Worm (Caenorhabditis elegans) whole organism, L4/young adult: ENCODE data around the gene srh-55.

Source experiments
- W03F9.2 ChIP-seq: fragments of 150-350 bp; optimal IDR thresholded peaks from 2 replicates; lab custom pipeline; 2014; ENCODE audit warnings: missing biosample characterization, missing genetic modification characterization
- dao-5 ChIP-seq: sonication (generic microtip); optimal IDR thresholded peaks from 2 replicates; lab custom pipeline; 2016; ENCODE audit warnings: missing genotype, missing genetic modification characterization, moderate library complexity, missing compliant biosample characterization
- him-1 ChIP-seq: sonication (generic microtip); optimal IDR thresholded peaks from 2 replicates; lab custom pipeline; 2016; ENCODE audit warnings: missing genotype, missing genetic modification reagents, missing genetic modification characterization, missing compliant biosample characterization

Gene srh-55

ce11 chrV:15139811-15140210, 13.6 kb upstream of the srh-55 start:
- TF ChIP-seq dao-5 (no peak), him-1 (tag; lab: Kevin White, UChicago) (no peak), W03F9.2 (tag; lab: Kevin White, UChicago) (no peak)

- TF ChIP-seq dao-5 (no peak), W03F9.2 (tag; lab: Kevin White, UChicago) (no peak), him-1 (tag; lab: Kevin White, UChicago) (no peak)
Observed at ce11 chrV:15140247-15140646, 13.1 kb upstream of the srh-55 start, which contains the start of gene K08F9.3. Gene K08F9.3 (plus strand): TSS chrV:15140547.

ce11 chrV:15143285-15143684, 10.1 kb upstream of the srh-55 start, which contains the start of gene K08F9.1:
Gene K08F9.1 (minus strand): TSS chrV:15143385.
- no peak for TF ChIP-seq dao-5
- no peak for TF ChIP-seq him-1 (tag; lab: Kevin White, UChicago)
- TF ChIP-seq W03F9.2 (tag; lab: Kevin White, UChicago), result no peak

- TF ChIP-seq him-1 (tag; lab: Kevin White, UChicago) (no peak), W03F9.2 (tag; lab: Kevin White, UChicago) (peak; percentile 64)
Observed at ce11 chrV:15143798-15144197, 9.6 kb upstream of the srh-55 start, which contains the start of gene K08F9.4. Gene K08F9.4 (plus strand): TSS chrV:15144019.

- TF ChIP-seq him-1 (tag; lab: Kevin White, UChicago) (no peak), dao-5 (no peak), W03F9.2 (tag; lab: Kevin White, UChicago) (no peak)
Observed at ce11 chrV:15147776-15148175, 5.6 kb upstream of the srh-55 start, which contains the start of gene T09F5.20. Gene T09F5.20 (minus strand): TSS chrV:15147876.

- TF ChIP-seq W03F9.2 (tag; lab: Kevin White, UChicago) (no peak), him-1 (tag; lab: Kevin White, UChicago) (no peak)
Observed at ce11 chrV:15148800-15149199, 4.6 kb upstream of the srh-55 start, which contains the start of gene T09F5.1. Gene T09F5.1 (plus strand): TSS chrV:15149100.

ce11 chrV:15150176-15150575, 3.2 kb upstream of the srh-55 start:
- TF ChIP-seq him-1 (tag; lab: Kevin White, UChicago), result no peak
- TF ChIP-seq dao-5, result no peak
- TF ChIP-seq W03F9.2 (tag; lab: Kevin White, UChicago), result no peak

- TF ChIP-seq him-1 (tag; lab: Kevin White, UChicago) (no peak), W03F9.2 (tag; lab: Kevin White, UChicago) (no peak), dao-5 (no peak)
Observed at ce11 chrV:15150661-15151060, 2.7 kb upstream of the srh-55 start, which contains the start of gene T09F5.2. Gene T09F5.2 (plus strand): TSS chrV:15150961.

ce11 chrV:15152010-15152409, 1.4 kb upstream of the srh-55 start:
- no peak for TF ChIP-seq dao-5
- TF ChIP-seq him-1 (tag; lab: Kevin White, UChicago), result no peak
- no peak for TF ChIP-seq W03F9.2 (tag; lab: Kevin White, UChicago)

- no peak for TF ChIP-seq him-1 (tag; lab: Kevin White, UChicago)
- TF ChIP-seq W03F9.2 (tag; lab: Kevin White, UChicago), result no peak
- TF ChIP-seq dao-5, result no peak
Observed at ce11 chrV:15156504-15156903, 3.1 kb downstream of the srh-55 start.

- TF ChIP-seq W03F9.2 (tag; lab: Kevin White, UChicago), result no peak
- TF ChIP-seq dao-5, result no peak
- TF ChIP-seq him-1 (tag; lab: Kevin White, UChicago), result no peak
Observed at ce11 chrV:15158691-15159090, 5.3 kb downstream of the srh-55 start, which contains the start of gene str-45. Gene str-45 (plus strand): TSS chrV:15158991.

ce11 chrV:15162697-15163096, 9.3 kb downstream of the srh-55 start, which contains the start of gene srz-11:
Gene srz-11 (plus strand): TSS chrV:15163082.
- no peak for TF ChIP-seq him-1 (tag; lab: Kevin White, UChicago)
- no peak for TF ChIP-seq W03F9.2 (tag; lab: Kevin White, UChicago)
- TF ChIP-seq dao-5, result no peak

ce11 chrV:15175459-15175858, 22.1 kb downstream of the srh-55 start, which contains the start of gene clec-47:
Gene clec-47 (plus strand): TSS chrV:15175759.
- TF ChIP-seq him-1 (tag; lab: Kevin White, UChicago) (no peak), W03F9.2 (tag; lab: Kevin White, UChicago) (no peak), dao-5 (no peak)

- no peak for TF ChIP-seq him-1 (tag; lab: Kevin White, UChicago)
- no peak for TF ChIP-seq W03F9.2 (tag; lab: Kevin White, UChicago)
- no peak for TF ChIP-seq dao-5
Observed at ce11 chrV:15179757-15180156, 26.4 kb downstream of the srh-55 start, which contains the start of gene T09F5.10. Gene T09F5.10 (plus strand): TSS chrV:15180057.

ce11 chrV:15181899-15182298, 28.5 kb downstream of the srh-55 start:
- TF ChIP-seq W03F9.2 (tag; lab: Kevin White, UChicago) (no peak), him-1 (tag; lab: Kevin White, UChicago) (no peak), dao-5 (no peak)
